Fruit fly (Drosophila melanogaster) whole organism, pupa: ENCODE data around the gene Gyc89Da.

Experiments used
- CG13204 ChIP-seq: fragments of 200-800 bp; sonication (Bioruptor generic); optimal IDR thresholded peaks from 2 replicates; lab custom pipeline; 2018; ENCODE audit warnings: missing biosample characterization, mild to moderate bottlenecking, missing genetic modification characterization, moderate library complexity
- CG14655 ChIP-seq: fragments of 200-800 bp; sonication (Bioruptor generic); optimal IDR thresholded peaks from 3 replicates; lab custom pipeline; 2017; ENCODE audit warnings: mild to moderate bottlenecking, missing biosample characterization, missing genetic modification reagents, missing genetic modification characterization
- CG17806 ChIP-seq: fragments of 200-800 bp; sonication (Bioruptor generic); optimal IDR thresholded peaks from 2 replicates; lab custom pipeline; 2018; ENCODE audit warnings: missing biosample characterization, mild to moderate bottlenecking, missing genetic modification characterization, moderate library complexity
- CG34367 ChIP-seq: fragments of 200-800 bp; sonication (Bioruptor generic); optimal IDR thresholded peaks from 2 replicates; lab custom pipeline; 2018; ENCODE audit warnings: missing biosample characterization, mild to moderate bottlenecking, missing genetic modification characterization
- CG8301 ChIP-seq: fragments of 200-800 bp; sonication (Bioruptor generic); optimal IDR thresholded peaks from 2 replicates; lab custom pipeline; 2018; ENCODE audit warnings: missing biosample characterization, mild to moderate bottlenecking, missing genetic modification characterization
- CG9948 ChIP-seq: fragments of 200-800 bp; sonication (Bioruptor generic); optimal IDR thresholded peaks from 2 replicates; lab custom pipeline; 2018; ENCODE audit warnings: missing biosample characterization, mild to moderate bottlenecking, missing genetic modification characterization, moderate library complexity
- D1 ChIP-seq: fragments of 200-800 bp; sonication (Bioruptor generic); optimal IDR thresholded peaks from 2 replicates; lab custom pipeline; 2018; ENCODE audit warnings: missing biosample characterization, mild to moderate bottlenecking, missing genetic modification characterization, moderate library complexity
- EcR ChIP-seq: fragments of 200-800 bp; sonication (Bioruptor generic); optimal IDR thresholded peaks from 3 replicates; lab custom pipeline; 2019; ENCODE audit warnings: missing biosample characterization, missing genetic modification characterization, mild to moderate bottlenecking, moderate library complexity, missing genetic modification reagents
- Pif1B ChIP-seq: fragments of 200-800 bp; sonication (Bioruptor generic); optimal IDR thresholded peaks from 3 replicates; lab custom pipeline; 2016; ENCODE audit warnings: missing biosample characterization, missing genetic modification characterization
- Snoo ChIP-seq: fragments of 200-800 bp; sonication (Bioruptor generic); optimal IDR thresholded peaks from 3 replicates; lab custom pipeline; 2017; ENCODE audit warnings: missing biosample characterization, mild to moderate bottlenecking, missing genetic modification characterization, inconsistent platforms
- fd96Ca ChIP-seq: fragments of 200-800 bp; sonication (Bioruptor generic); IDR thresholded peaks from 3 replicates; pipeline ENCODE4 v1.3.6; 2022; ENCODE audit warnings: missing biosample characterization, missing genetic modification characterization
- gl ChIP-seq: fragments of 200-800 bp; sonication (Bioruptor generic); optimal IDR thresholded peaks from 2 replicates; lab custom pipeline; 2018; ENCODE audit warnings: missing biosample characterization, mild to moderate bottlenecking, missing genetic modification characterization
- rn ChIP-seq: fragments of 200-800 bp; sonication (Bioruptor generic); IDR thresholded peaks from 2 replicates; pipeline ENCODE4 v1.3.6; 2022; ENCODE audit warnings: missing biosample characterization, missing genetic modification characterization

DNA sequence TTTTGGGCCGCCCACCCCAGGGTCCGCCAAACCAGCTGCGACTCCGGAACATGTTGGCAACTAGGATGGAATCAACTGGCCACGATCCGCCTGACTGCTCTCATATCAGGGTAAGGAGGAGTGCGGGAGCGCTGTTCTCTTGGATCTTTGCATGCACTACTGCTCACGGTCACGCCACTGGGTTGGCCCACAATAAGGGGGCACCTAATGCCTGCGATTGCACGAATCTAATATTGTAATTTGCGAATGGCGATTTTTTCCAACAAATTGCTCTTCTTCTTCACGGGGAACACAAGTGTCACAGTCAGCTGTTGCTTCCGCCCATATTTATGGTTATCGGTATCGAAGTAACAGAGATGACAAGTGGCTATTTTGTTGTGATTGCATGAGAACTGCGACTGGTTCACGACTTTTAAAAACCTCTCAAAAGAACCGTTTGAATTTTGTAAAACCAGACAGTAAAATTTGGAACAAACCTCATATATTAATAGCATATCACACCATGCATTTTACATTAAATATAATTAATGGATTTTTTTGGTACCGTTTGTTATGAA lies 31.0 kb upstream of the Gyc89Da start, which contains the start of gene ema:
- TF ChIP-seq CG34367 (tag; lab: Kevin White, UChicago) (no peak), CG9948 (tag; lab: Kevin White, UChicago) (no peak), D1 (tag; lab: Kevin White, UChicago) (no peak), rn (GFP tag; lab: Robert Waterston, UW) (no peak), Pif1B (GFP tag; lab: Kevin White, UChicago) (no peak), EcR (GFP tag; lab: Kevin White, UChicago) (no peak), CG14655 (GFP tag; lab: Kevin White, UChicago) (no peak), CG17806 (tag; lab: Kevin White, UChicago) (no peak), gl (tag; lab: Kevin White, UChicago) (no peak), CG13204 (GFP tag; lab: Kevin White, UChicago) (no peak), Snoo (no peak), fd96Ca (GFP tag; lab: Robert Waterston, UW) (no peak), CG8301 (no peak)
